Worm (Caenorhabditis elegans) whole organism, L3 larva: ENCODE measurements around the gene K02D10.3.

Experiments used
- R02D3.7 ChIP-seq: fragments of 150-350 bp; optimal IDR thresholded peaks from 2 replicates; lab custom pipeline; 2014; ENCODE audit warnings: missing biosample characterization, missing genetic modification characterization
- ama-1 ChIP-seq: fragments of 150-350 bp; optimal IDR thresholded peaks from 2 replicates; lab custom pipeline; 2018
- ceh-28 ChIP-seq: fragments of 150-350 bp; optimal IDR thresholded peaks from 2 replicates; lab custom pipeline; 2014; ENCODE audit warnings: missing biosample characterization, missing genetic modification reagents, missing genetic modification characterization
- ceh-82 ChIP-seq: fragments of 150-350 bp; optimal IDR thresholded peaks from 2 replicates; lab custom pipeline; 2014; ENCODE audit warnings: missing biosample characterization, missing genetic modification characterization
- daf-12 ChIP-seq: fragments of 150-350 bp; optimal IDR thresholded peaks from 2 replicates; lab custom pipeline; 2014; ENCODE audit warnings: missing biosample characterization, missing genetic modification reagents, missing genetic modification characterization
- egl-5 ChIP-seq: fragments of 150-350 bp; optimal IDR thresholded peaks from 2 replicates; lab custom pipeline; 2017; ENCODE audit warnings: missing biosample characterization, missing genetic modification reagents, missing genetic modification characterization, inconsistent platforms
- elt-1 ChIP-seq: fragments of 150-350 bp; optimal IDR thresholded peaks from 2 replicates; lab custom pipeline; 2014; ENCODE audit warnings: missing biosample characterization, missing genetic modification characterization
- elt-2 ChIP-seq: sonication (generic microtip); optimal IDR thresholded peaks from 2 replicates; lab custom pipeline; 2016; ENCODE audit warnings: missing genetic modification reagents, mild to moderate bottlenecking, missing genetic modification characterization, missing compliant biosample characterization
- elt-3 ChIP-seq, 3 experiments: fragments of 150-350 bp in 1 of 3; sonication (generic microtip) in 2 of 3; optimal IDR thresholded peaks; 2 replicates in 2 of 3; 4 replicates in 1 of 3; lab custom pipeline; 2014 to 2017; ENCODE audit warnings: missing biosample characterization in 3 of 3, missing genetic modification characterization in 3 of 3
- eor-1 ChIP-seq, 2 experiments: fragments of 150-350 bp; optimal IDR thresholded peaks; 2 replicates each; lab custom pipeline; 2014 to 2018; ENCODE audit warnings: missing biosample characterization in 2 of 2, missing genetic modification characterization in 2 of 2
- fkh-10 ChIP-seq: sonication (generic microtip); optimal IDR thresholded peaks from 2 replicates; lab custom pipeline; 2017; ENCODE audit warnings: missing biosample characterization, missing genetic modification reagents, missing genetic modification characterization
- fos-1 ChIP-seq: fragments of 150-350 bp; optimal IDR thresholded peaks from 2 replicates; lab custom pipeline; 2014; ENCODE audit warnings: missing biosample characterization, missing genetic modification characterization
- hmg-11 ChIP-seq: sonication (generic microtip); optimal IDR thresholded peaks from 2 replicates; lab custom pipeline; 2016; ENCODE audit warnings: missing genetic modification characterization, missing compliant biosample characterization
- jun-1 ChIP-seq: fragments of 150-350 bp; optimal IDR thresholded peaks from 2 replicates; lab custom pipeline; 2014; ENCODE audit warnings: missing biosample characterization, missing genetic modification reagents, missing genetic modification characterization
- lin-15B ChIP-seq: fragments of 150-350 bp; optimal IDR thresholded peaks from 2 replicates; lab custom pipeline; 2014; ENCODE audit warnings: missing biosample characterization, missing genetic modification characterization
- lin-39 ChIP-seq: fragments of 150-350 bp; optimal IDR thresholded peaks from 2 replicates; lab custom pipeline; 2018; ENCODE audit warnings: missing biosample characterization, missing genetic modification reagents, missing genetic modification characterization
- lsy-12 ChIP-seq: sonication (generic microtip); optimal IDR thresholded peaks from 2 replicates; lab custom pipeline; 2016; ENCODE audit warnings: mild to moderate bottlenecking, missing genetic modification characterization, missing compliant biosample characterization
- mdl-1 ChIP-seq: fragments of 150-350 bp; optimal IDR thresholded peaks from 2 replicates; lab custom pipeline; 2014; ENCODE audit warnings: missing biosample characterization, missing genetic modification characterization
- nfya-1 ChIP-seq: sonication (generic microtip); optimal IDR thresholded peaks from 2 replicates; lab custom pipeline; 2017; ENCODE audit warnings: missing genetic modification characterization, mild to moderate bottlenecking, missing compliant biosample characterization, antibody characterized with exemption, moderate library complexity; ENCODE audit not compliant: insufficient read depth
- nhr-12 ChIP-seq: fragments of 150-350 bp; optimal IDR thresholded peaks from 2 replicates; lab custom pipeline; 2014; ENCODE audit warnings: missing biosample characterization, missing genetic modification characterization
- nhr-23 ChIP-seq: fragments of 150-350 bp; optimal IDR thresholded peaks from 2 replicates; lab custom pipeline; 2014; ENCODE audit warnings: missing biosample characterization, missing genetic modification reagents, missing genetic modification characterization
- nhr-25 ChIP-seq: sonication (generic microtip); optimal IDR thresholded peaks from 2 replicates; lab custom pipeline; 2017; ENCODE audit warnings: missing biosample characterization, missing genetic modification characterization
- nhr-28 ChIP-seq: fragments of 150-350 bp; optimal IDR thresholded peaks from 2 replicates; lab custom pipeline; 2014; ENCODE audit warnings: missing biosample characterization, missing genetic modification characterization
- nhr-43 ChIP-seq: sonication (generic microtip); optimal IDR thresholded peaks from 2 replicates; lab custom pipeline; 2016; ENCODE audit warnings: mild to moderate bottlenecking, missing genetic modification characterization, missing compliant biosample characterization; ENCODE audit not compliant: poor library complexity, severe bottlenecking
- nhr-67 ChIP-seq: fragments of 150-350 bp; optimal IDR thresholded peaks from 2 replicates; lab custom pipeline; 2014; ENCODE audit warnings: missing biosample characterization, missing genetic modification characterization
- nhr-76 ChIP-seq: fragments of 150-350 bp; sonication (generic microtip); optimal IDR thresholded peaks from 5 replicates; lab custom pipeline; 2014; ENCODE audit warnings: missing biosample characterization, missing genetic modification characterization
- pha-4 ChIP-seq: fragments of 150-350 bp; optimal IDR thresholded peaks from 2 replicates; lab custom pipeline; 2014; ENCODE audit warnings: missing biosample characterization, missing genetic modification reagents, missing genetic modification characterization
- snpc-4 ChIP-seq: fragments of 150-350 bp; optimal IDR thresholded peaks from 2 replicates; lab custom pipeline; 2014; ENCODE audit warnings: missing biosample characterization, missing genetic modification characterization
- unc-62 ChIP-seq: fragments of 150-350 bp; sonication (generic microtip); optimal IDR thresholded peaks from 4 replicates; lab custom pipeline; 2014; ENCODE audit warnings: missing biosample characterization, missing genetic modification reagents, missing genetic modification characterization
- zag-1 ChIP-seq: fragments of 150-350 bp; optimal IDR thresholded peaks from 2 replicates; lab custom pipeline; 2014; ENCODE audit warnings: missing biosample characterization, missing genetic modification characterization
- ztf-11 ChIP-seq: fragments of 150-350 bp; optimal IDR thresholded peaks from 2 replicates; lab custom pipeline; 2014; ENCODE audit warnings: missing biosample characterization, missing genetic modification characterization

The K02D10.3 gene

DNA sequence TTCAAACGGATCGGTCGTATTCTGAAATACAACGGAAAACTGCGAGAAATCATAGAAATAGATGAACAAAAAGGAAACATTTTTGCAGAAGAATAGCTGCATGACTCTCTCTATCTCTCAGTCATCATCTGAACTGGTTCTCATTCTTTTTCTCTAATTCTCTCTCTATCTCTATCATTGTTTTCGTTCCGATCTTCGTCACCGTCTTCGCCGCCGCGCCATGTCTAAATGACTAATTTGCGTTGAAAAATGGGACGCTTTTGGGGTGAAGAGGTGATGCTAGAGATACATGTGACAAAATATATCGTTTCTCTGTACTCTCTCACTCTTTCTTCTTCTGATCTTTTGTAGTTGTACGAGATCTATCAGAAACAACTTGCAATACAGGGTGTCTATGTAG lies 8.7 kb upstream of the K02D10.3 start (continued):
- TF ChIP-seq nhr-28 (tag; lab: Kevin White, UChicago): no peak
- TF ChIP-seq, all 47 proteins: peak for 12

- TF ChIP-seq unc-62 (GFP tag; lab: Kevin White, UChicago) (no peak), R02D3.7 (tag; lab: Kevin White, UChicago) (no peak), nhr-76 (tag; lab: Kevin White, UChicago) (no peak), nhr-25 (tag; lab: Kevin White, UChicago) (no peak)
- TF ChIP-seq, all 47 proteins: peak for 0
These were observed 8.2 kb upstream of the K02D10.3 start, which contains the start of gene K02D10.4 for ce11 chrIII:8779912-8780311. K02D10.4 (minus strand) TSS chrIII:8780012.

DNA sequence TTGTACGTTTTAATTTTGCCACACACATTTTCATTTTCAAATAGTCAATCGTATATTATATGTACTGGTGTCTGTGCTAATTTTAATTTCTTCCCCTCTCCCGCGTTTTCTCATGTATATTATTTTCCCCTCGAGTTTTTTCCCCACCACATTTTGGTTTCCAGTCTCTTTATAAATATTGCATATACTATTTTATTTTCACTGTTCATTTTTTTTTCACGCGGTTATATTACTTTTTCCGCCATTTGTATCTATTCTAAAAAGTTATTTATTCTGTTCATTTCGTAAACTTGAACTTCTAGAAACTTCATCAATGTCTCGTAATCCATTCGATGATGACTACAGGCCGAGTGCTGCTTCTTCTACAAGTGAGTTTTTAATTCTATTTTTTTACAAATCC lies 4.2 kb upstream of the K02D10.3 start, which contains the start of gene snap-29:
TSS of gene snap-29 (plus strand) at position 301 of the 400 bp plus-strand sequence.
- TF ChIP-seq R02D3.7 (tag; lab: Kevin White, UChicago): no peak
- no peak for TF ChIP-seq mdl-1 (tag; lab: Kevin White, UChicago)
- TF ChIP-seq ceh-28 (tag; lab: Kevin White, UChicago): no peak
- TF ChIP-seq eor-1 (tag; optimal IDR thresholded peaks at IDR 0.05; lab: Kevin White, UChicago): no peak
- TF ChIP-seq ztf-11 (tag; lab: Kevin White, UChicago): no peak
- TF ChIP-seq pha-4 (tag; lab: Kevin White, UChicago): no peak
- TF ChIP-seq nhr-67 (tag; lab: Kevin White, UChicago): no peak
- TF ChIP-seq egl-5 (tag; lab: Kevin White, UChicago): no peak
- no peak for TF ChIP-seq fkh-10

DNA sequence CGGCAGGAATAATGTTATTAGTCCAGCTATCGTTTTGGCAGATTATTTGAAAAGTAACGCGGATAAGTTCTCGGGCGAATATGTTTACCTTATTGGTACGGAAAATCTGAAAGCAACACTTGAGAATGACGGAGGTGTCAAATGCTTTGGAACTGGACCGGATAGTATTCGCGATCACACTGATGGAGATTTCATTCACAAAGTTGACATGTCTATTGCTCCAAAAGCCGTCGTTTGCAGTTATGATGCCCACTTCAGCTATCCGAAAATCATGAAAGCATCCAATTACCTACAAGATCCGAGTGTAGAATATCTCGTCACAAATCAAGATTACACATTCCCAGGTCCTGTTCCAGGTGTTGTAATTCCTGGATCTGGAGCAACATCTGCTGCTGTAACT lies 1.6 kb upstream of the K02D10.3 start:
- TF ChIP-seq elt-1 (tag; lab: Kevin White, UChicago) (no peak), nfya-1 (no peak), nhr-23 (tag; lab: Kevin White, UChicago) (no peak), nhr-28 (tag; lab: Kevin White, UChicago) (no peak), nhr-67 (tag; lab: Kevin White, UChicago) (no peak), ama-1 (lab: Kevin White, UChicago) (no peak), nhr-43 (tag; lab: Kevin White, UChicago) (no peak), nhr-12 (tag; lab: Kevin White, UChicago) (no peak), snpc-4 (no peak), mdl-1 (tag; lab: Kevin White, UChicago) (no peak)

DNA sequence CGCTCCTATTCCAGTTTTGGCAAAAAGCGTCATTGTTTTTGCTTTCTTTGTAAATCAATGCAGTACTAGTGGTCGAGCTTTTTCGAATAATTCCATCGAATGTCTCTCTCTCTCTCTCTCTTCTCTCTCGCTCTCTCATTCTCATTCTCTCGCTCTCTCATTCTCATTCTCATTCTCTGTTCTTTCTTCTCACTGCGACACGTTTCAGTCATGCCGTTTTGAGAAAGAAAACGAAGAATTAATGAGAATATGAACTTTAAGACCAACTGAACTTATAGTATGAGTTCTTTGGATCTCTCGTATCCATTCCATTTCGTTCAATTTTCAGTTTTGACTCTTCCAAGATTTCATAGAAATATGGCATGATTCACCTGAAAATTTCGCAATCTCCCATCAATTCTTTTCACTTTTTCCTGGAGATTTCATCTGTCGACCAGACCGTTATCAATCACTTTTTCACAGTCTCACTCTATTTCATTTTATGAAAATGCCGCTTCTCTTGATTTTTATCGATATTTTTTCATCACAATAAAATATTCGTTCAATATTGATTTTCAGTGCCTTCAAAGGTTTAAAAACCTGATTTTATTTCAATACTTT lies 777 bp upstream of the K02D10.3 start:
- TF ChIP-seq egl-5 (tag; lab: Kevin White, UChicago) (peak; percentile 9), fkh-10 (no peak), jun-1 (tag; lab: Kevin White, UChicago) (no peak), elt-3 (tag; optimal IDR thresholded peaks at IDR 0.05; lab: Kevin White, UChicago) (no peak), elt-2 (tag; lab: Kevin White, UChicago) (peak; percentile 11)
- TF ChIP-seq, all 47 proteins: peak for 2

ce11 chrIII:8771162-8771561 lies 589 bp downstream of the K02D10.3 start, which contains the start of gene K02D10.2:
K02D10.2 (minus strand) TSS chrIII:8771262.
- TF ChIP-seq nhr-23 (tag; lab: Kevin White, UChicago) (no peak), lsy-12 (tag; lab: Kevin White, UChicago) (no peak), fos-1 (tag; lab: Kevin White, UChicago) (no peak), daf-12 (tag; lab: Kevin White, UChicago) (no peak), zag-1 (tag; lab: Kevin White, UChicago) (no peak), nhr-12 (tag; lab: Kevin White, UChicago) (no peak), snpc-4 (no peak), nhr-28 (tag; lab: Kevin White, UChicago) (no peak), hmg-11 (tag; lab: Kevin White, UChicago) (no peak), elt-3 (tag; optimal IDR thresholded peaks at IDR 0.05; lab: Kevin White, UChicago) (no peak), elt-1 (tag; lab: Kevin White, UChicago) (no peak), lin-15B (no peak), lin-39 (tag; lab: Kevin White, UChicago) (no peak), ceh-82 (tag; lab: Kevin White, UChicago) (no peak)
- TF ChIP-seq, all 47 proteins: peak for 0
